Fruit fly (Drosophila melanogaster) whole organism, embryonic: ENCODE results near the gene CG13086.

Experiments used
- Aef1 ChIP-seq: fragments of 200-800 bp; sonication (Bioruptor generic); IDR thresholded peaks from 3 replicates; pipeline ENCODE4 v1.3.6; 2022; ENCODE audit warnings: missing biosample characterization, missing genetic modification characterization
- CG10959 ChIP-seq: fragments of 200-800 bp; sonication (Bioruptor generic); IDR thresholded peaks from 2 replicates; pipeline ENCODE4 v1.3.6; 2022; ENCODE audit warnings: missing biosample characterization, missing genetic modification characterization
- CG11093 ChIP-seq: fragments of 200-800 bp; sonication (Bioruptor generic); IDR thresholded peaks from 3 replicates; pipeline ENCODE4 v1.3.6; 2022; ENCODE audit warnings: missing biosample characterization, missing genetic modification characterization
- CG1233 ChIP-seq: fragments of 200-800 bp; sonication (Bioruptor generic); optimal IDR thresholded peaks from 4 replicates; lab custom pipeline; 2018; ENCODE audit warnings: missing biosample characterization, mild to moderate bottlenecking, missing genetic modification characterization
- CG13296 ChIP-seq: fragments of 200-800 bp; sonication (Bioruptor generic); optimal IDR thresholded peaks from 3 replicates; lab custom pipeline; 2018; ENCODE audit warnings: missing biosample characterization, mild to moderate bottlenecking, missing genetic modification characterization
- CG2116 ChIP-seq: fragments of 200-800 bp; sonication (Bioruptor generic); optimal IDR thresholded peaks from 3 replicates; lab custom pipeline; 2018; ENCODE audit warnings: missing biosample characterization, mild to moderate bottlenecking, missing genetic modification characterization
- CG2875 ChIP-seq: fragments of 200-800 bp; sonication (Bioruptor generic); optimal IDR thresholded peaks from 2 replicates; lab custom pipeline; 2017; ENCODE audit warnings: missing biosample characterization, mild to moderate bottlenecking, missing genetic modification characterization, missing genetic modification reagents
- CG32532 ChIP-seq: fragments of 200-800 bp; sonication (Bioruptor generic); IDR thresholded peaks from 2 replicates; pipeline ENCODE4 v1.3.6; 2022; ENCODE audit warnings: missing biosample characterization, missing genetic modification characterization
- CG32772 ChIP-seq: fragments of 200-800 bp; sonication (Bioruptor generic); IDR thresholded peaks from 2 replicates; pipeline ENCODE4 v1.3.6; 2022; ENCODE audit warnings: missing biosample characterization, missing genetic modification characterization
- CG42726 ChIP-seq: fragments of 200-800 bp; sonication (Bioruptor generic); IDR thresholded peaks from 2 replicates; pipeline ENCODE4 v1.3.6; 2022; ENCODE audit warnings: missing biosample characterization, missing genetic modification characterization; ENCODE audit not compliant: partially characterized antibody
- CG4360 ChIP-seq: fragments of 200-800 bp; sonication (Bioruptor generic); IDR thresholded peaks from 2 replicates; pipeline ENCODE4 v1.3.6; 2022; ENCODE audit warnings: missing biosample characterization, missing genetic modification characterization
- CG4707 ChIP-seq: fragments of 200-800 bp; sonication (Bioruptor generic); optimal IDR thresholded peaks from 2 replicates; lab custom pipeline; 2018; ENCODE audit warnings: missing biosample characterization, mild to moderate bottlenecking, missing genetic modification characterization, moderate library complexity
- CG4854 ChIP-seq: fragments of 200-800 bp; sonication (Bioruptor generic); optimal IDR thresholded peaks from 2 replicates; lab custom pipeline; 2016; ENCODE audit warnings: missing biosample characterization, missing genetic modification characterization, inconsistent platforms
- CG6689 ChIP-seq: fragments of 200-800 bp; sonication (Bioruptor generic); IDR thresholded peaks from 2 replicates; pipeline ENCODE4 v1.3.6; 2022; ENCODE audit warnings: missing biosample characterization, missing genetic modification characterization
- CG8359 ChIP-seq: fragments of 200-800 bp; sonication (Bioruptor generic); optimal IDR thresholded peaks from 2 replicates; lab custom pipeline; 2017; ENCODE audit warnings: missing biosample characterization, mild to moderate bottlenecking, missing genetic modification characterization, borderline replicate concordance
- CG8388 ChIP-seq: fragments of 200-800 bp; sonication (Bioruptor generic); optimal IDR thresholded peaks from 2 replicates; lab custom pipeline; 2019; ENCODE audit warnings: missing biosample characterization, mild to moderate bottlenecking, missing genetic modification characterization, moderate library complexity
- CG8944 ChIP-seq: fragments of 200-800 bp; sonication (Bioruptor generic); optimal IDR thresholded peaks from 3 replicates; lab custom pipeline; 2016; ENCODE audit warnings: missing biosample characterization, missing genetic modification characterization
- CG9876 ChIP-seq: fragments of 200-800 bp; sonication (Bioruptor generic); optimal IDR thresholded peaks from 2 replicates; lab custom pipeline; 2016; ENCODE audit warnings: missing biosample characterization, missing genetic modification characterization
- CoRest ChIP-seq: fragments of 200-800 bp; sonication (Bioruptor generic); optimal IDR thresholded peaks from 3 replicates; lab custom pipeline; 2018; ENCODE audit warnings: missing biosample characterization, mild to moderate bottlenecking, missing genetic modification characterization, moderate library complexity
- Dad ChIP-seq: fragments of 200-800 bp; sonication (Bioruptor generic); optimal IDR thresholded peaks from 3 replicates; lab custom pipeline; 2016; ENCODE audit warnings: missing biosample characterization, missing genetic modification characterization
- Dek ChIP-seq: fragments of 200-800 bp; sonication (Bioruptor generic); optimal IDR thresholded peaks from 3 replicates; lab custom pipeline; 2019; ENCODE audit warnings: missing biosample characterization, mild to moderate bottlenecking, missing genetic modification characterization, moderate library complexity
- Dp ChIP-seq: fragments of 200-800 bp; sonication (Bioruptor generic); optimal IDR thresholded peaks from 2 replicates; lab custom pipeline; 2018; ENCODE audit warnings: missing biosample characterization, mild to moderate bottlenecking, missing genetic modification characterization, moderate library complexity
- Drgx ChIP-seq: fragments of 200-800 bp; sonication (Bioruptor generic); IDR thresholded peaks from 2 replicates; pipeline ENCODE4 v1.3.6; 2022; ENCODE audit warnings: missing biosample characterization, missing genetic modification characterization
- ERR ChIP-seq: fragments of 200-800 bp; sonication (Bioruptor generic); optimal IDR thresholded peaks from 2 replicates; lab custom pipeline; 2016; ENCODE audit warnings: missing biosample characterization, missing genetic modification characterization
- Gug ChIP-seq: fragments of 200-800 bp; sonication (Bioruptor generic); IDR thresholded peaks from 4 replicates; pipeline ENCODE4 v1.3.6; 2022; ENCODE audit warnings: missing biosample characterization, missing genetic modification characterization
- H2.0 ChIP-seq: fragments of 200-800 bp; sonication (Bioruptor generic); IDR thresholded peaks from 2 replicates; pipeline ENCODE4 v1.3.6; 2022; ENCODE audit warnings: missing biosample characterization, missing genetic modification characterization
- Hey ChIP-seq: fragments of 200-800 bp; sonication (Bioruptor generic); optimal IDR thresholded peaks from 3 replicates; lab custom pipeline; 2018; ENCODE audit warnings: missing biosample characterization, mild to moderate bottlenecking, missing genetic modification characterization
- HmgZ ChIP-seq: fragments of 200-800 bp; sonication (Bioruptor generic); optimal IDR thresholded peaks from 2 replicates; lab custom pipeline; 2018; ENCODE audit warnings: missing biosample characterization, mild to moderate bottlenecking, missing genetic modification characterization
- Hsf ChIP-seq: fragments of 200-800 bp; sonication (Bioruptor generic); optimal IDR thresholded peaks from 3 replicates; lab custom pipeline; 2016; ENCODE audit warnings: missing biosample characterization, missing genetic modification characterization
- NC2α ChIP-seq: fragments of 200-800 bp; sonication (Bioruptor generic); optimal IDR thresholded peaks from 2 replicates; lab custom pipeline; 2016; ENCODE audit warnings: missing biosample characterization, missing genetic modification characterization
- NC2β ChIP-seq: fragments of 200-800 bp; sonication (Bioruptor generic); optimal IDR thresholded peaks from 2 replicates; lab custom pipeline; 2016; ENCODE audit warnings: missing biosample characterization, missing genetic modification characterization
- NFAT ChIP-seq: fragments of 200-800 bp; sonication (Bioruptor generic); IDR thresholded peaks from 2 replicates; pipeline ENCODE4 v1.3.6; 2022; ENCODE audit warnings: missing biosample characterization, missing genetic modification characterization
- NfI ChIP-seq: fragments of 200-800 bp; sonication (Bioruptor generic); optimal IDR thresholded peaks from 3 replicates; lab custom pipeline; 2018; ENCODE audit warnings: missing biosample characterization, mild to moderate bottlenecking, missing genetic modification characterization, moderate library complexity
- TFAM ChIP-seq: fragments of 200-800 bp; sonication (Bioruptor generic); optimal IDR thresholded peaks from 2 replicates; lab custom pipeline; 2017; ENCODE audit warnings: missing biosample characterization, missing genetic modification characterization, inconsistent platforms
- ara ChIP-seq: fragments of 200-800 bp; sonication (Bioruptor generic); IDR thresholded peaks from 2 replicates; pipeline ENCODE4 v1.3.6; 2022; ENCODE audit warnings: missing biosample characterization, missing genetic modification characterization
- bab2 ChIP-seq: fragments of 200-800 bp; sonication (Bioruptor generic); optimal IDR thresholded peaks from 2 replicates; lab custom pipeline; 2016; ENCODE audit warnings: missing biosample characterization, missing genetic modification characterization
- cwo ChIP-seq: fragments of 200-800 bp; sonication (Bioruptor generic); optimal IDR thresholded peaks from 3 replicates; lab custom pipeline; 2017; ENCODE audit warnings: missing biosample characterization, missing genetic modification characterization, mild to moderate bottlenecking, moderate library complexity, missing genetic modification reagents
- dan ChIP-seq: fragments of 200-800 bp; sonication (Bioruptor generic); IDR thresholded peaks from 2 replicates; pipeline ENCODE4 v1.3.6; 2022; ENCODE audit warnings: missing biosample characterization, missing genetic modification characterization
- disco-r ChIP-seq: fragments of 200-800 bp; sonication (Bioruptor generic); optimal IDR thresholded peaks from 2 replicates; lab custom pipeline; 2016; ENCODE audit warnings: missing biosample characterization, missing genetic modification characterization
- eve ChIP-seq, 2 experiments: fragments of >200 bp; optimal IDR thresholded peaks; 2 replicates each; lab custom pipeline; 2017; ENCODE audit warnings: missing biosample characterization in 2 of 2, missing genetic modification characterization in 2 of 2
- fu2 ChIP-seq: fragments of 200-800 bp; sonication (Bioruptor generic); optimal IDR thresholded peaks from 2 replicates; lab custom pipeline; 2016; ENCODE audit warnings: missing biosample characterization, missing genetic modification characterization
- gem ChIP-seq: fragments of 200-800 bp; sonication (Bioruptor generic); optimal IDR thresholded peaks from 2 replicates; lab custom pipeline; 2019; ENCODE audit warnings: missing biosample characterization, mild to moderate bottlenecking, missing genetic modification characterization, moderate library complexity
- gro ChIP-seq: fragments of 200-800 bp; sonication (Bioruptor generic); optimal IDR thresholded peaks from 2 replicates; lab custom pipeline; 2016; ENCODE audit warnings: missing biosample characterization, missing genetic modification characterization
- jumu ChIP-seq: fragments of 200-800 bp; sonication (Bioruptor generic); optimal IDR thresholded peaks from 3 replicates; lab custom pipeline; 2016; ENCODE audit warnings: missing biosample characterization, missing genetic modification characterization
- knrl ChIP-seq: fragments of 200-800 bp; sonication (Bioruptor generic); IDR thresholded peaks from 3 replicates; pipeline ENCODE4 v1.3.6; 2022; ENCODE audit warnings: missing biosample characterization, missing genetic modification characterization; ENCODE audit not compliant: partially characterized antibody
- nerfin-1 ChIP-seq: fragments of 200-800 bp; sonication (Bioruptor generic); optimal IDR thresholded peaks from 3 replicates; lab custom pipeline; 2019; ENCODE audit warnings: missing biosample characterization, mild to moderate bottlenecking, missing genetic modification characterization, moderate library complexity
- nom ChIP-seq: fragments of 200-800 bp; sonication (Bioruptor generic); optimal IDR thresholded peaks from 2 replicates; lab custom pipeline; 2017; ENCODE audit warnings: missing biosample characterization, missing genetic modification characterization, mild to moderate bottlenecking, moderate library complexity, missing genetic modification reagents
- pan ChIP-seq, 4 experiments: fragments of >200 bp in 3 of 4; fragments of 200-800 bp in 1 of 4; sonication (Bioruptor generic) in 1 of 4; optimal IDR thresholded peaks in 3 of 4; IDR thresholded peaks in 1 of 4; 2 replicates each; pipeline versions ENCODE4 v1.3.6 to Lab custom; 2017 to 2022; ENCODE audit warnings: missing biosample characterization in 2 of 4, missing genetic modification characterization in 2 of 4, mixed read lengths in 1 of 4
- toy ChIP-seq: fragments of 200-800 bp; sonication (Bioruptor generic); IDR thresholded peaks from 2 replicates; pipeline ENCODE4 v1.3.6; 2022; ENCODE audit warnings: missing biosample characterization, missing genetic modification characterization
- vfl ChIP-seq: fragments of 200-800 bp; sonication (Bioruptor generic); optimal IDR thresholded peaks from 2 replicates; lab custom pipeline; 2016; ENCODE audit warnings: missing biosample characterization, missing genetic modification characterization

CG13086 gene

dm6 chr2L:19358017-19358471, 6.1 kb upstream of the CG13086 start (continued):
- TF ChIP-seq CG32532 (GFP tag; lab: Robert Waterston, UW) (no peak), CG4360 (peak; percentile 70), Drgx (GFP tag; lab: Robert Waterston, UW) (peak; percentile 92), Gug (0 out of 4 replicates have a peak, but pooled peaks have one; percentile 16), TFAM (GFP tag; lab: Kevin White, UChicago) (no peak), nom (GFP tag; lab: Kevin White, UChicago) (peak; percentile 62), ERR (no peak), CG4707 (GFP tag; lab: Kevin White, UChicago) (peak; percentile 25), Aef1 (GFP tag; lab: Robert Waterston, UW) (no peak), CG13296 (GFP tag; lab: Kevin White, UChicago) (no peak), Dp (GFP tag; lab: Kevin White, UChicago) (no peak), CG9876 (no peak), jumu (peak; percentile 50), CG1233 (GFP tag; lab: Kevin White, UChicago) (peak; percentile 29), CG42726 (no peak), CG2875 (GFP tag; lab: Kevin White, UChicago) (peak; percentile 75), pan (optimal IDR thresholded peaks at IDR 0.05; lab: Kevin White, UChicago) (no peak), pan (GFP tag; optimal IDR thresholded peaks at IDR 0.05 in 1 of 2, IDR thresholded peaks at IDR 0.05 in 1 of 2) (peak in 1 of 2 experiments; percentile 41), H2.0 (GFP tag; lab: Robert Waterston, UW) (no peak), dan (GFP tag; lab: Robert Waterston, UW) (no peak), toy (GFP tag; lab: Robert Waterston, UW) (no peak), fu2 (GFP tag; lab: Kevin White, UChicago) (no peak), Hsf (peak; percentile 70), CG10959 (GFP tag; lab: Robert Waterston, UW) (0 out of 2 replicates have a peak, but pooled peaks have one; percentile 52), gem (peak; percentile 75), vfl (GFP tag; lab: Kevin White, UChicago) (no peak), NFAT (GFP tag; lab: Robert Waterston, UW) (no peak), CG8388 (GFP tag; lab: Kevin White, UChicago) (peak; percentile 60), NfI (GFP tag; lab: Kevin White, UChicago) (peak; percentile 23), CG32772 (GFP tag; lab: Robert Waterston, UW) (0 out of 2 replicates have a peak, but pooled peaks have one; percentile 18), HmgZ (tag; lab: Kevin White, UChicago) (no peak), CG4854 (peak; percentile 23), nerfin-1 (tag; lab: Kevin White, UChicago) (peak; percentile 28), Dad (GFP tag; lab: Kevin White, UChicago) (peak; percentile 28), CG2116 (GFP tag; lab: Kevin White, UChicago) (peak; percentile 40), CG6689 (peak; percentile 58), cwo (no peak), CG8944 (GFP tag; lab: Kevin White, UChicago) (peak; percentile 54), knrl (no peak), CG11093 (GFP tag; lab: Robert Waterston, UW) (0 out of 3 replicates have a peak, but pooled peaks have one; percentile 44), disco-r (GFP tag; lab: Kevin White, UChicago) (no peak), NC2α (peak; percentile 43), Dek (tag; lab: Kevin White, UChicago) (no peak), NC2β (GFP tag; lab: Kevin White, UChicago) (peak; percentile 18), CG8359 (GFP tag; lab: Kevin White, UChicago) (peak; percentile 43), CoRest (tag; lab: Kevin White, UChicago) (peak; percentile 24), ara (GFP tag; lab: Robert Waterston, UW) (peak; percentile 54), Hey (tag; lab: Kevin White, UChicago) (no peak), bab2 (peak; percentile 76), gro (no peak), eve (GFP tag; optimal IDR thresholded peaks at IDR 0.05; lab: Kevin White, UChicago) (peak in 1 of 2 experiments; percentile 48)
